Worm (Caenorhabditis elegans): Measurements from ENCODE around the gene Y47D3A.13.
A peak's percentile ranks its signal among the peaks of the same experiment; 100 is the strongest.
"Not testable (repeated sequence)": the region's sequence is repeated elsewhere in the genome, so short reads cannot be mapped to it uniquely, and the experiment has no call there.

Gene Y47D3A.13

DNA sequence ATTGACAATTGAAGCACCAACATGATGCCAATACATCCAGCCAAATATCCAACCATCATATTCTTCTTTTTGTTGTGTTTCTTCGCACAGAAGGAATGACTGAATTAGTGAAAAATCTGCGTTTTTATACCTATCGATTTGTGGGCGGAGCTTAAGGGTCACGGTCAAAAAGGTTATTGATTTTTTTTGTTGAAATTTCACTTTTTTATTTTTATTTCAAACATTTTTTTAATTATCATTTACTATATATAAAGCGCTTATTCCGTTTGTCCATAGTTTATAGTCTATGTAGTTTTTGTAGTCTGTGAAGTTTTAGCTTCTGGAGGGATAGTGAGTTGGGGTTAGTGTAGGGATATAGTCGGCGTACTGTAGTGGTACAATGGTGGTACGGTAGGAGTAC lies at the start of gene Y47D3A.13:
TSS of gene Y47D3A.13 (minus strand) at position 101 of the 400 bp plus-strand sequence.
- TF ChIP-seq somi-1 (GFP tag; optimal IDR thresholded peaks at IDR 0.05); fkh-3 (tag; optimal IDR thresholded peaks at IDR 0.05); C17E4.6 (GFP tag; IDR thresholded peaks at IDR 0.05): not testable (repeated sequence)

DNA sequence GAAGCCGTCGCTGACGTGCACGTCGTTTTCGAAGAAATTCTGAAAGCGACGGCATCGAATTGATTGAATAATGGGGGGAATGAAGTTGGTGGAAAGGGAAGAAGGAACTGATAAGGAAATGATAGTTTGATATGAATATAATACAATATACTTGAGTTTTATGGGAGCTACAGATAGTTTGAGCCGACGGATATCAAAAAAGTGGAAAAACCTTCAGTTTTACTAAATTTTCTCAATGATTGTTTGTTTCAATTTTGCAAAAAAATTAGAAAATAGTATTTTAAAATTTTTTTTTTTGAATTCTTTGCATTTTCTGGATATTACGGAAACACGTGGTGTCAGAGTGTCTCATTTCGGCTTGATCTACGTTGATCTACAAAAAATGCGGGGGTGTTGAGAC lies 46.9 kb upstream of the Y47D3A.13 start, which contains the start of gene obr-1:
TSS of gene obr-1 (minus strand) at position 101 of the 400 bp plus-strand sequence.
- TF ChIP-seq xnd-1 (tag; optimal IDR thresholded peaks at IDR 0.05): no peak
- TF ChIP-seq madf-3 (GFP tag; IDR thresholded peaks at IDR 0.05): no peak
- TF ChIP-seq ceh-100 (GFP tag; IDR thresholded peaks at IDR 0.05): no peak
- no peak for TF ChIP-seq mel-28 (tag; optimal IDR thresholded peaks at IDR 0.05; ENCODE audit: borderline replicate concordance)
- no peak for TF ChIP-seq lin-40 (tag; optimal IDR thresholded peaks at IDR 0.05)
- no peak for TF ChIP-seq mcd-1 (GFP tag; IDR thresholded peaks at IDR 0.05)
- no peak for TF ChIP-seq ceh-27 (GFP tag; optimal IDR thresholded peaks at IDR 0.05)

DNA sequence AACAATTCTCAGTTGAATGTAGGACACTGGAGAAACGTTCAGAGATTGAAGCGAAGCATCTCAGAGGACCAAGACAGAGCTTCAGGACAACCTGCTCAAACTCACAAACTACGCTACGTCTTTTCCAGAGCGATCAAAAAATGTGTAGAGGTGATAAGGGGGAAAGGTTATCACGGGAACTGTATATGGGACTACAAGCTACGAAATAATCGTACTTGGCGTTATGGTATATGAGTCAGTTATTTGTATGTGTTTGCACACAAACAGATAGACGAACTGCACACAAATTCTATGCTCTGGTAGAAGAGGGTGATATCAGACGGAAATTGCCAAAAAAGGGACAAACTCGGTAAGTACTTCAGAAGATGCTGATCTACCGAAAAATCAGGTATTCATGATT lies 45.3 kb upstream of the Y47D3A.13 start:
- TF ChIP-seq nhr-80 (tag; optimal IDR thresholded peaks at IDR 0.05) (peak; percentile 27), Y53G8AR.9 (GFP tag; conservative IDR thresholded peaks at IDR 0.05) (no peak)

DNA sequence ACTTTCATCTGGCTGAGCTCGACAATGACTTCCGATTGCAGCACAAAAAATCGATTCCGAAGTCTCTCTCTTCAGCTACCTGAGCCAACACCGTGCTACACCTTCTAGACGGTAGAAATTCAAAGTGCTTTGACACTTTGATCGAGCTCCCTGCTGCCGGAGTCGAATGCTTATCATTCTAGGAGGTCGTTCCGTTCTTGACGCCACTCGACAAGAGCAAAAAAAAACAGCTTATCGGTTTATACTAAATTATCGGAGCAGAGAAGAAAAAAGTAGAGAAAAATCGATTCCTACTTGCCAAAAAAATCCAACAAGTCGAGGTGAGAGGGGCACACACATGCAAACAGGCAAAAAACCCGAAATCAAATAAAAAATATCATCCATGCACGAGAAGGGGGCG lies 44.6 kb upstream of the Y47D3A.13 start:
- TF ChIP-seq nhr-80 (tag; optimal IDR thresholded peaks at IDR 0.05): peak; percentile 80
- TF ChIP-seq lin-54 (GFP tag; optimal IDR thresholded peaks at IDR 0.05): no peak

DNA sequence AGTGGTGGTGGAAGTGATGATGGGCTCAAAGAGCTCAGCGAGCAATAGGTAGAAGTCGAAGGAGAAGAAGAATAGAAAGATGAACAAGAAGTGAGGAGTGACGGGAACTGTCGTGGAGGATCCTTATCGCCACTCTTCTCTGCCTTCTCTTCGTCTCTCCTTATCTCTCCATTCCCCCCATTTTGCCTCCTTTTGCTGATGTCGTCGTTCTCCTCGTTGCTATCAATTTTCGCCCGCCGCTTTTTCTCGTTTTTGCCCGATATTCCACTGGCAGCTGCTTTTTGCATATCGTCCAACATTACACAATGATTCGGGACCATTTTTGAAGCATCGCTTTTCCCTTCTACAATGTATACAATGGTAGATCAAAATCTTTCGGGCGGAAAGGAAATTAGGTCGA lies 43.5 kb upstream of the Y47D3A.13 start:
- TF ChIP-seq dox-1 (GFP tag; IDR thresholded peaks at IDR 0.05) (0 out of 2 replicates have a peak, but pooled peaks have one; percentile 26), ceh-58 (GFP tag; IDR thresholded peaks at IDR 0.05) (no peak), hmg-1.2 (GFP tag; IDR thresholded peaks at IDR 0.05) (0 out of 2 replicates have a peak, but pooled peaks have one; percentile 7), B0336.3 (GFP tag; IDR thresholded peaks at IDR 0.05) (peak; percentile 56; the same call in 1 of the 2 replicates), nhr-80 (tag; optimal IDR thresholded peaks at IDR 0.05) (peak; percentile 82)

DNA sequence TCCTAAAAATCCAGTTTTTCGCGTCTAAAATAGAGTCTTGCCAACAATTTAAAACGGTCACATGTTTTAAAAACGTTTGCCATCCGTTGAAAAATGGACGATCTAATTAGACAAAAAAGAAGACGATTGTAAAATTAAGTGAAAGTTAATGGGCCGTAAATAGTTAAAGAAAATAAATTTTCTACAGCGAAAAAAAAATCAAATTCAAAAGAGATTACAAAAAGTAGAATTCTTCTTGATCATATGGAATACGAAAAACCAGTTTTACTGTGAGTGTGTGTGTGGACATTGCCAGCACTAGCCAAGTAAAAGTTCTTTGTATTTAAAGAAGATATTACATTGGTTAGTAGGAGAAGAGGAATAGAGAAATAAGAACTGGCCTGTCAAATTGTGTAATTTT lies 38.2 kb upstream of the Y47D3A.13 start:
- no peak for TF ChIP-seq sdz-38 (tag; optimal IDR thresholded peaks at IDR 0.05)
- TF ChIP-seq chd-7 (tag; optimal IDR thresholded peaks at IDR 0.05): no peak
- no peak for TF ChIP-seq lag-1 (GFP tag; IDR thresholded peaks at IDR 0.05)
- TF ChIP-seq hlh-26 (GFP tag; conservative IDR thresholded peaks at IDR 0.05): no peak
- TF ChIP-seq lin-40 (tag; optimal IDR thresholded peaks at IDR 0.05): peak; percentile 53

DNA sequence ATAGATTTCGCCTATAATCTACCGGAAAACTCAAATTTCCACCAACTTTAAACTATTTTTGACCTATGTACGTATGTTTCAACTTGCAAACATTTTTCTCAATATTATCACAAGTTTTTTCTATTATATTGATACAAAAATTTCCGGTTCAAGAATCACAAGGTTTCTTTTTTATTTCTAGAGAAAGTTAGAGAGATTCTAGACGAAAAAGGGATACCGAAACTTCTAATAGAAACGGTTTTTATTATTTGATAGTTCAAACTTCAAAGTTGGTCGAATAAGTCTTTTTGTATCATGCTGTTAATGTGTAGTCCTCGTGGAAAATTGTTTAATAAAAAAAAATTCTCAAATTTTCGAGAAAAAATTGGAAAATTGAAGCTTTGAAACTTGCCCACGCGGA lies 31.2 kb upstream of the Y47D3A.13 start:
- TF ChIP-seq C06A6.2 (GFP tag; conservative IDR thresholded peaks at IDR 0.05): 0 out of 2 replicates have a peak, but pooled peaks have one; percentile 15
- TF ChIP-seq F57A8.1 (GFP tag; optimal IDR thresholded peaks at IDR 0.05): no peak
- peak; percentile 45 for TF ChIP-seq lin-40 (tag; optimal IDR thresholded peaks at IDR 0.05)

DNA sequence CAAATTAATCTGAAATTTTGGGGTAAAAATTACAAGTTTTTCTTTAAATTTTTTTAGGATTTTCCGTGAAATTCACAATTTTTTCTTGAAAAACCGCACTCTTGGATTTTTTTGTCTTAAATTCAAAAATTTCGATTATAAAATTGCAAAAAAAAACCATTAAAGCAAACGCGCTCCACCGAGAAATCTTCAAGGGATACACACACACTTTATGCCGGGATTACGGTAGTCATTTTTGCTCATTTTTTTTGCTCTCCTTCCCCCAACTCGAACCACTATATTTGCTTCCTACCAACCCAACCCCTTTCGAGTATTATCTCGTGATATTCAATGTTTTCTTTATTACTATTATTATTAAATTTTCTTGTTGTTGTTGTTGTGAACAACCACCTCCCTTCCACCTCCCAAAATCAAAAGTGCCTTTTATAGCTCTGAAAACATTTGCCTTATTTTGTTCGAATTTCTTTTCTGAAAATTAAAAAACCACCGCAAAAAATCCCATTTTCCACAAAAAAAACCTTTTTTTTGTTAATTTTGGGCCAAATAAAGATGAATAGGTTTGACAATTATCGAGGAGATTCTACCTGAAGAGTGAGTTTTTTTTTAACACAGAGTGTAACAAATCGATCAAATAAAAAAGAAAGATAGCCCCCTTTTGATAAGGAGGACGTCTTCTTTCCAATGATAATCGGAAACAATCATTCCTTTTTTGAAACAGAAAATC lies 28.0 kb upstream of the Y47D3A.13 start, which contains the start of gene Y47D3A.32:
TSS of gene Y47D3A.32 (plus strand) at position 674 of the 724 bp plus-strand sequence.
- TF ChIP-seq tbp1 (GFP tag; optimal IDR thresholded peaks at IDR 0.05) (peak; percentile 4), chd-7 (tag; optimal IDR thresholded peaks at IDR 0.05) (peak; percentile 56), dpff-1 (tag; optimal IDR thresholded peaks at IDR 0.05) (peak; percentile 65), Y53G8AR.9 (GFP tag; conservative IDR thresholded peaks at IDR 0.05) (peak; percentile 34; the same call in 1 of the 2 replicates), lin-35 (GFP tag; optimal IDR thresholded peaks at IDR 0.05) (peak in 1 of 3 experiments; percentile 12), nfyb-1 (GFP tag; IDR thresholded peaks at IDR 0.05) (peak; percentile 78), ztf-25 (GFP tag; IDR thresholded peaks at IDR 0.05) (peak; percentile 59; the same call in 1 of the 2 replicates), athp-1 (tag; optimal IDR thresholded peaks at IDR 0.05) (peak; percentile 11), cebp-1 (GFP tag; IDR thresholded peaks at IDR 0.05) (no peak), cebp-1 (tag; optimal IDR thresholded peaks at IDR 0.05) (peak; percentile 61), pbrm-1 (GFP tag; IDR thresholded peaks at IDR 0.05) (peak; percentile 33; the same call in 1 of the 2 replicates), Y56A3A.18 (GFP tag; IDR thresholded peaks at IDR 0.05) (peak; percentile 76), F39B2.1 (GFP tag; IDR thresholded peaks at IDR 0.05) (no peak), xnd-1 (tag; optimal IDR thresholded peaks at IDR 0.05) (no peak), cebp-2 (GFP tag; IDR thresholded peaks at IDR 0.05) (peak; percentile 86; the same call in 1 of the 2 replicates), B0336.3 (GFP tag; IDR thresholded peaks at IDR 0.05) (peak; percentile 59)

Data from whole organism, young adult.